Worm (Caenorhabditis elegans): ENCODE data around the gene clec-241.

The clec-241 gene

ce11 chrV:17013232-17013631, at the start of gene clec-241:
clec-241 (minus strand) TSS chrV:17013332.
- TF ChIP-seq him-1 (tag; optimal IDR thresholded peaks at IDR 0.05) (no peak), dao-5 (tag; optimal IDR thresholded peaks at IDR 0.05) (no peak)

- TF ChIP-seq dao-5 (tag; optimal IDR thresholded peaks at IDR 0.05) (no peak), W03F9.2 (tag; optimal IDR thresholded peaks at IDR 0.05) (no peak), him-1 (tag; optimal IDR thresholded peaks at IDR 0.05) (no peak)
These were observed 48.5 kb upstream of the clec-241 start, which contains the start of gene F28B1.9 for ce11 chrV:17061585-17061984. F28B1.9 (plus strand) TSS chrV:17061885.

- no peak for TF ChIP-seq him-1 (tag; optimal IDR thresholded peaks at IDR 0.05)
- TF ChIP-seq W03F9.2 (tag; optimal IDR thresholded peaks at IDR 0.05) = no peak
- no peak for TF ChIP-seq dao-5 (tag; optimal IDR thresholded peaks at IDR 0.05)
These were observed 46.9 kb upstream of the clec-241 start, which contains the start of gene sri-66 for ce11 chrV:17059987-17060386. sri-66 (plus strand) TSS chrV:17060287.

- TF ChIP-seq W03F9.2 (tag; optimal IDR thresholded peaks at IDR 0.05) (no peak), him-1 (tag; optimal IDR thresholded peaks at IDR 0.05) (no peak), dao-5 (tag; optimal IDR thresholded peaks at IDR 0.05) (no peak)
These were observed 31.4 kb upstream of the clec-241 start, which contains the start of gene F28B1.2 for ce11 chrV:17044500-17044899. F28B1.2 (plus strand) TSS chrV:17044800.

- TF ChIP-seq dao-5 (tag; optimal IDR thresholded peaks at IDR 0.05) = no peak
- no peak for TF ChIP-seq him-1 (tag; optimal IDR thresholded peaks at IDR 0.05)
- TF ChIP-seq W03F9.2 (tag; optimal IDR thresholded peaks at IDR 0.05) = no peak
These were observed 29.1 kb upstream of the clec-241 start, which contains the start of gene hpo-33 for ce11 chrV:17042263-17042662. hpo-33 (plus strand) TSS chrV:17042563.

- TF ChIP-seq dao-5 (tag; optimal IDR thresholded peaks at IDR 0.05) (no peak), W03F9.2 (tag; optimal IDR thresholded peaks at IDR 0.05) (no peak), him-1 (tag; optimal IDR thresholded peaks at IDR 0.05) (no peak)
These were observed 22.7 kb upstream of the clec-241 start, which contains the start of gene srz-94 for ce11 chrV:17035850-17036249. srz-94 (minus strand) TSS chrV:17035950.

- TF ChIP-seq W03F9.2 (tag; optimal IDR thresholded peaks at IDR 0.05) (no peak), him-1 (tag; optimal IDR thresholded peaks at IDR 0.05) (no peak), dao-5 (tag; optimal IDR thresholded peaks at IDR 0.05) (no peak)
These were observed 17.3 kb upstream of the clec-241 start for ce11 chrV:17030430-17030829.

- TF ChIP-seq W03F9.2 (tag; optimal IDR thresholded peaks at IDR 0.05) (no peak), dao-5 (tag; optimal IDR thresholded peaks at IDR 0.05) (no peak), him-1 (tag; optimal IDR thresholded peaks at IDR 0.05) (no peak)
These were observed 13.2 kb upstream of the clec-241 start, which contains the start of gene F49H6.15 for ce11 chrV:17026289-17026688. F49H6.15 (minus strand) TSS chrV:17026389.

ce11 chrV:17022613-17023322, 9.6 kb upstream of the clec-241 start, which contains the start of the genes F49H6.8 and F49H6.5:
F49H6.8 (minus strand) TSS chrV:17022663.
F49H6.5 (plus strand) TSS chrV:17023241.
- TF ChIP-seq him-1 (tag; optimal IDR thresholded peaks at IDR 0.05) = no peak
- no peak for TF ChIP-seq dao-5 (tag; optimal IDR thresholded peaks at IDR 0.05)
- TF ChIP-seq W03F9.2 (tag; optimal IDR thresholded peaks at IDR 0.05) = no peak

- TF ChIP-seq W03F9.2 (tag; optimal IDR thresholded peaks at IDR 0.05) = no peak
- no peak for TF ChIP-seq him-1 (tag; optimal IDR thresholded peaks at IDR 0.05)
- no peak for TF ChIP-seq dao-5 (tag; optimal IDR thresholded peaks at IDR 0.05)
These were observed 8.2 kb upstream of the clec-241 start, which contains the start of gene F49H6.12 for ce11 chrV:17021361-17021760. F49H6.12 (minus strand) TSS chrV:17021461.

- TF ChIP-seq W03F9.2 (tag; optimal IDR thresholded peaks at IDR 0.05) = no peak
- no peak for TF ChIP-seq dao-5 (tag; optimal IDR thresholded peaks at IDR 0.05)
- no peak for TF ChIP-seq him-1 (tag; optimal IDR thresholded peaks at IDR 0.05)
These were observed 6.6 kb upstream of the clec-241 start, which contains the start of gene F49H6.17 for ce11 chrV:17019690-17020089. F49H6.17 (plus strand) TSS chrV:17019990.

ce11 chrV:17016787-17017186, 3.7 kb upstream of the clec-241 start, which contains the start of gene srh-97:
srh-97 (plus strand) TSS chrV:17017087.
- TF ChIP-seq W03F9.2 (tag; optimal IDR thresholded peaks at IDR 0.05) (no peak), dao-5 (tag; optimal IDR thresholded peaks at IDR 0.05) (no peak), him-1 (tag; optimal IDR thresholded peaks at IDR 0.05) (no peak)

- no peak for TF ChIP-seq him-1 (tag; optimal IDR thresholded peaks at IDR 0.05)
- no peak for TF ChIP-seq W03F9.2 (tag; optimal IDR thresholded peaks at IDR 0.05)
These were observed 918 bp upstream of the clec-241 start, which contains the start of gene clc-13 for ce11 chrV:17014050-17014449. clc-13 (plus strand) TSS chrV:17014408.

- TF ChIP-seq W03F9.2 (tag; optimal IDR thresholded peaks at IDR 0.05) (no peak), him-1 (tag; optimal IDR thresholded peaks at IDR 0.05) (no peak), dao-5 (tag; optimal IDR thresholded peaks at IDR 0.05) (no peak)
These were observed 3.6 kb downstream of the clec-241 start, which contains the start of the genes clc-12 and clec-240 for ce11 chrV:17009342-17010064. clc-12 (minus strand) TSS chrV:17009388. clec-240 (plus strand) TSS chrV:17010014.
